Worm (Caenorhabditis elegans) whole organism, young adult: ENCODE results near the gene lido-8.
A peak's percentile ranks its signal among the peaks of the same experiment; 100 is the strongest.

ENCODE experiments used
- B0019.2 ChIP-seq: fragments of 200-800 bp; sonication (Bioruptor generic); conservative IDR thresholded peaks from 2 replicates; pipeline ENCODE4 v1.3.6; 2022; ENCODE audit warnings: missing genetic modification reagents, missing genetic modification characterization, missing compliant biosample characterization
- B0035.1 ChIP-seq: sonication (generic microtip); optimal IDR thresholded peaks from 2 replicates; lab custom pipeline; 2016; ENCODE audit warnings: missing genetic modification characterization, mild to moderate bottlenecking, missing compliant biosample characterization, missing genotype, missing genetic modification reagents
- B0336.3 ChIP-seq: fragments of 200-800 bp; sonication (Bioruptor generic); IDR thresholded peaks from 2 replicates; pipeline ENCODE4 v1.3.6; 2022; ENCODE audit warnings: missing genetic modification characterization, missing compliant biosample characterization
- C06A6.2 ChIP-seq: fragments of 200-800 bp; sonication (Bioruptor generic); conservative IDR thresholded peaks from 2 replicates; pipeline ENCODE4 v1.3.6; 2022; ENCODE audit warnings: missing genetic modification characterization, missing compliant biosample characterization
- C17E4.6 ChIP-seq: fragments of 200-800 bp; sonication (Bioruptor generic); IDR thresholded peaks from 2 replicates; pipeline ENCODE4 v1.3.6; 2022; ENCODE audit warnings: missing genetic modification reagents, missing genetic modification characterization, missing compliant biosample characterization
- F10E7.11 ChIP-seq: sonication (generic microtip); optimal IDR thresholded peaks from 2 replicates; lab custom pipeline; 2017; ENCODE audit warnings: mild to moderate bottlenecking, missing genetic modification characterization, moderate library complexity, missing compliant biosample characterization
- F23B12.7 ChIP-seq: sonication (generic microtip); optimal IDR thresholded peaks from 2 replicates; lab custom pipeline; 2017; ENCODE audit warnings: missing genetic modification characterization, mild to moderate bottlenecking, missing compliant biosample characterization, antibody characterized with exemption, moderate library complexity; ENCODE audit not compliant: insufficient read depth
- F33H1.4 ChIP-seq: fragments of 200-800 bp; sonication (Bioruptor generic); IDR thresholded peaks from 2 replicates; pipeline ENCODE4 v1.3.6; 2022; ENCODE audit warnings: missing genetic modification reagents, missing genetic modification characterization, missing compliant biosample characterization
- F37B4.10 ChIP-seq: fragments of 200-800 bp; sonication (Bioruptor generic); IDR thresholded peaks from 2 replicates; pipeline ENCODE4 v1.3.6; 2022; ENCODE audit warnings: missing genetic modification characterization, missing compliant biosample characterization
- F39B2.1 ChIP-seq: fragments of 200-800 bp; sonication (Bioruptor generic); IDR thresholded peaks from 2 replicates; pipeline ENCODE4 v1.3.6; 2022; ENCODE audit warnings: missing genetic modification reagents, missing genetic modification characterization, missing compliant biosample characterization
- F49E8.2 ChIP-seq: sonication (generic microtip); optimal IDR thresholded peaks from 3 replicates; lab custom pipeline; 2017; ENCODE audit warnings: missing genetic modification characterization, mild to moderate bottlenecking, missing compliant biosample characterization, antibody characterized with exemption, moderate library complexity; ENCODE audit not compliant: insufficient read depth
- F52B5.7 ChIP-seq: sonication (generic microtip); optimal IDR thresholded peaks from 2 replicates; lab custom pipeline; 2016; ENCODE audit warnings: mild to moderate bottlenecking, missing genetic modification characterization, missing compliant biosample characterization
- F57C9.4 ChIP-seq: sonication (generic microtip); optimal IDR thresholded peaks from 2 replicates; lab custom pipeline; 2017; ENCODE audit warnings: mild to moderate bottlenecking, missing genetic modification characterization, missing compliant biosample characterization
- K12H6.12 ChIP-seq: fragments of 200-800 bp; sonication (Bioruptor generic); optimal IDR thresholded peaks from 2 replicates; lab custom pipeline; 2018; ENCODE audit warnings: mild to moderate bottlenecking, missing genetic modification characterization, missing compliant biosample characterization
- Y67H2A.10 ChIP-seq: fragments of 200-800 bp; sonication (Bioruptor generic); conservative IDR thresholded peaks from 2 replicates; pipeline ENCODE4 v1.3.6; 2022; ENCODE audit warnings: missing genetic modification reagents, missing genetic modification characterization, missing compliant biosample characterization
- akir-1 ChIP-seq: fragments of 200-800 bp; sonication (Bioruptor generic); optimal IDR thresholded peaks from 2 replicates; lab custom pipeline; 2018; ENCODE audit warnings: mild to moderate bottlenecking, missing genetic modification characterization, moderate library complexity, missing compliant biosample characterization
- aptf-2 ChIP-seq: fragments of 200-800 bp; sonication (Bioruptor generic); conservative IDR thresholded peaks from 2 replicates; pipeline ENCODE4 v1.3.6; 2022; ENCODE audit warnings: missing genetic modification reagents, missing genetic modification characterization, missing compliant biosample characterization
- cebp-2 ChIP-seq: fragments of 200-800 bp; sonication (Bioruptor generic); IDR thresholded peaks from 2 replicates; pipeline ENCODE4 v1.3.6; 2022; ENCODE audit warnings: missing genetic modification characterization, missing compliant biosample characterization
- ceh-40 ChIP-seq: fragments of 200-800 bp; sonication (Bioruptor generic); IDR thresholded peaks from 2 replicates; pipeline ENCODE4 v1.3.6; 2022; ENCODE audit warnings: missing genetic modification characterization, missing compliant biosample characterization
- ceh-79 ChIP-seq: sonication (generic microtip); optimal IDR thresholded peaks from 2 replicates; lab custom pipeline; 2017; ENCODE audit warnings: mild to moderate bottlenecking, missing genetic modification characterization, missing compliant biosample characterization
- die-1 ChIP-seq: sonication (generic microtip); optimal IDR thresholded peaks from 2 replicates; lab custom pipeline; 2016; ENCODE audit warnings: missing genotype, mild to moderate bottlenecking, missing genetic modification characterization, missing compliant biosample characterization
- dpl-1 ChIP-seq: fragments of 150-350 bp; optimal IDR thresholded peaks from 2 replicates; lab custom pipeline; 2014; ENCODE audit warnings: missing biosample characterization, missing genetic modification reagents, missing genetic modification characterization
- efl-1 ChIP-seq: fragments of 150-350 bp; optimal IDR thresholded peaks from 2 replicates; lab custom pipeline; 2014; ENCODE audit warnings: missing biosample characterization, missing genetic modification reagents, missing genetic modification characterization
- fkh-3 ChIP-seq: sonication (generic microtip); optimal IDR thresholded peaks from 2 replicates; lab custom pipeline; 2016; ENCODE audit warnings: mild to moderate bottlenecking, missing genetic modification characterization, missing compliant biosample characterization
- him-1 ChIP-seq: sonication (generic microtip); optimal IDR thresholded peaks from 2 replicates; lab custom pipeline; 2016; ENCODE audit warnings: missing genotype, missing genetic modification reagents, missing genetic modification characterization, missing compliant biosample characterization
- hlh-26 ChIP-seq: fragments of 200-800 bp; sonication (Bioruptor generic); conservative IDR thresholded peaks from 2 replicates; pipeline ENCODE4 v1.3.6; 2022; ENCODE audit warnings: missing genetic modification reagents, missing genetic modification characterization, missing compliant biosample characterization
- hrde-1 ChIP-seq: sonication (generic microtip); optimal IDR thresholded peaks from 2 replicates; lab custom pipeline; 2016; ENCODE audit warnings: missing genetic modification characterization, mild to moderate bottlenecking, missing compliant biosample characterization, moderate library complexity, missing genotype, missing genetic modification reagents, borderline replicate concordance
- hsf-1 ChIP-seq: fragments of 200-800 bp; sonication (Bioruptor generic); IDR thresholded peaks from 2 replicates; pipeline ENCODE4 v1.3.6; 2022; ENCODE audit warnings: missing genetic modification reagents, missing genetic modification characterization, missing compliant biosample characterization
- lin-40 ChIP-seq: sonication (generic microtip); optimal IDR thresholded peaks from 2 replicates; lab custom pipeline; 2016; ENCODE audit warnings: missing genetic modification characterization, mild to moderate bottlenecking, missing compliant biosample characterization, missing genotype, missing genetic modification reagents
- lin-54 ChIP-seq: fragments of 200-800 bp; sonication (Bioruptor generic); optimal IDR thresholded peaks from 2 replicates; lab custom pipeline; 2018; ENCODE audit warnings: mild to moderate bottlenecking, missing genetic modification characterization, missing compliant biosample characterization
- lsl-1 ChIP-seq: fragments of 200-800 bp; sonication (Bioruptor generic); optimal IDR thresholded peaks from 2 replicates; lab custom pipeline; 2018; ENCODE audit warnings: mild to moderate bottlenecking, missing genetic modification characterization, moderate library complexity, missing compliant biosample characterization
- lsy-27 ChIP-seq: sonication (generic microtip); optimal IDR thresholded peaks from 2 replicates; lab custom pipeline; 2017; ENCODE audit warnings: missing genetic modification characterization, mild to moderate bottlenecking, missing compliant biosample characterization, antibody characterized with exemption, missing genotype, borderline replicate concordance; ENCODE audit not compliant: insufficient read depth
- mcd-1 ChIP-seq: fragments of 200-800 bp; sonication (Bioruptor generic); IDR thresholded peaks from 2 replicates; pipeline ENCODE4 v1.3.6; 2022; ENCODE audit warnings: missing genetic modification reagents, missing genetic modification characterization, missing compliant biosample characterization
- mel-28 ChIP-seq: sonication (generic microtip); optimal IDR thresholded peaks from 2 replicates; lab custom pipeline; 2016; ENCODE audit warnings: borderline replicate concordance, mild to moderate bottlenecking, missing genetic modification characterization, missing compliant biosample characterization
- mes-4 ChIP-seq: sonication (generic microtip); optimal IDR thresholded peaks from 2 replicates; lab custom pipeline; 2016; ENCODE audit warnings: missing genotype, missing genetic modification characterization, missing compliant biosample characterization
- nfya-2 ChIP-seq: fragments of 200-800 bp; sonication (Bioruptor generic); IDR thresholded peaks from 2 replicates; pipeline ENCODE4 v1.3.6; 2022; ENCODE audit warnings: missing genetic modification reagents, missing genetic modification characterization, missing compliant biosample characterization
- nfyb-1 ChIP-seq: fragments of 200-800 bp; sonication (Bioruptor generic); IDR thresholded peaks from 2 replicates; pipeline ENCODE4 v1.3.6; 2022; ENCODE audit warnings: missing genetic modification reagents, missing genetic modification characterization, missing compliant biosample characterization
- nhr-179 ChIP-seq: sonication (generic microtip); optimal IDR thresholded peaks from 2 replicates; lab custom pipeline; 2016; ENCODE audit warnings: mild to moderate bottlenecking, missing genetic modification characterization, missing compliant biosample characterization
- rec-8 ChIP-seq, 2 experiments: sonication (generic microtip); optimal IDR thresholded peaks; 2 replicates each; lab custom pipeline; 2016; ENCODE audit warnings: mild to moderate bottlenecking in 2 of 2, missing genetic modification characterization in 2 of 2, missing genetic modification reagents in 2 of 2, missing genotype in 2 of 2, missing biosample characterization in 1 of 2, missing compliant biosample characterization in 1 of 2, moderate library complexity in 1 of 2
- sea-2 ChIP-seq: fragments of 200-800 bp; sonication (Bioruptor generic); IDR thresholded peaks from 2 replicates; pipeline ENCODE4 v1.3.6; 2022; ENCODE audit warnings: missing genetic modification characterization, missing compliant biosample characterization
- snpc-1.3 ChIP-seq: sonication (generic microtip); optimal IDR thresholded peaks from 2 replicates; lab custom pipeline; 2017; ENCODE audit warnings: missing genetic modification characterization, mild to moderate bottlenecking, missing compliant biosample characterization, antibody characterized with exemption, moderate library complexity, missing genotype, missing genetic modification reagents; ENCODE audit not compliant: insufficient read depth
- snpc-4 ChIP-seq, 5 experiments: fragments of 150-350 bp in 1 of 5; sonication (generic microtip) in 4 of 5; optimal IDR thresholded peaks; 2 replicates each; lab custom pipeline; 2014 to 2018; ENCODE audit warnings: missing genetic modification characterization in 5 of 5, missing biosample characterization in 3 of 5, antibody characterized with exemption in 2 of 5, mild to moderate bottlenecking in 2 of 5, missing compliant biosample characterization in 2 of 5, missing genotype in 2 of 5, moderate library complexity in 2 of 5, missing genetic modification reagents in 1 of 5
- somi-1 ChIP-seq: fragments of 200-800 bp; sonication (Bioruptor generic); optimal IDR thresholded peaks from 2 replicates; lab custom pipeline; 2018; ENCODE audit warnings: mild to moderate bottlenecking, missing genetic modification characterization, missing compliant biosample characterization
- ztf-18 ChIP-seq: sonication (generic microtip); optimal IDR thresholded peaks from 2 replicates; lab custom pipeline; 2016; ENCODE audit warnings: missing genotype, mild to moderate bottlenecking, missing genetic modification characterization, missing compliant biosample characterization
- ztf-22 ChIP-seq: fragments of 200-800 bp; sonication (Bioruptor generic); optimal IDR thresholded peaks from 2 replicates; lab custom pipeline; 2018; ENCODE audit warnings: mild to moderate bottlenecking, missing genetic modification characterization, moderate library complexity, missing compliant biosample characterization
- ztf-26 ChIP-seq: sonication (generic microtip); optimal IDR thresholded peaks from 2 replicates; lab custom pipeline; 2017; ENCODE audit warnings: missing genetic modification characterization, missing compliant biosample characterization
- ztf-28 ChIP-seq: fragments of 200-800 bp; sonication (Bioruptor generic); IDR thresholded peaks from 2 replicates; pipeline ENCODE4 v1.3.6; 2022; ENCODE audit warnings: missing genetic modification reagents, missing genetic modification characterization, missing compliant biosample characterization

The lido-8 gene

DNA sequence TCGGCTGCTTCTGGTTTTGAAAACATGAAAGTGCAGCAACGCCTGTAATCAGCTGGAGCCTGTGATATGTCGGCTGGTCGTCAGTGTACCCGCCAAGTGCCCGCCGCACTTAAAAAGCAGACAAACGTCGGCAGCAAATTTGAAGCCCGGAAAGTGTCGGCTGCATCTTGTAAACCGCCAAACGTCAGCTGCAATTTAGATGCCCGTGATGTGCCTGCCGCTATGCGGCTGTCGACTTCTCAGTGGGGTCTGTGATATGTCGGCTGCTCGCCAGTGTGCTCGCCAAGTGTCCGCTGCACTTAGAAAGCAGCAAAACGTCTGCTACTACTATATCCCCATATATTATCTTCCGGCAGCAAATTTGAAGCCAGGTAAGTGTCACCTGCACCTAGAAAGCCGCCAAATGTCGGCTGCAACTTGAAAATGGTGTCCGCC, 9.7 kb upstream of the lido-8 start (continued):
- no peak for TF ChIP-seq F33H1.4 (GFP tag; lab: Robert Waterston, UW)
- TF ChIP-seq ztf-18 (tag; lab: Kevin White, UChicago): no peak
- TF ChIP-seq somi-1 (GFP tag; lab: Kevin White, UChicago): peak; percentile 33
- no peak for TF ChIP-seq ztf-22 (GFP tag; lab: Kevin White, UChicago)
- no peak for TF ChIP-seq die-1 (tag; lab: Kevin White, UChicago)
- no peak for TF ChIP-seq ceh-40 (GFP tag; lab: Robert Waterston, UW)
- no peak for TF ChIP-seq lsl-1 (GFP tag; lab: Kevin White, UChicago)
- TF ChIP-seq hrde-1 (tag; lab: Kevin White, UChicago): no peak
- no peak for TF ChIP-seq nfya-2 (GFP tag; lab: Robert Waterston, UW)
- no peak for TF ChIP-seq fkh-3 (tag; lab: Kevin White, UChicago)
- TF ChIP-seq B0336.3 (GFP tag; lab: Robert Waterston, UW): no peak; the same call in 1 of the 2 replicates
- TF ChIP-seq ceh-79 (tag; lab: Kevin White, UChicago): no peak
- TF ChIP-seq C06A6.2 (GFP tag; lab: Robert Waterston, UW): no peak
- no peak for TF ChIP-seq mel-28 (tag; lab: Kevin White, UChicago)
- no peak for TF ChIP-seq him-1 (tag; lab: Kevin White, UChicago)
- peak; percentile 21; the same call in 1 of the 2 replicates for TF ChIP-seq sea-2 (GFP tag; lab: Robert Waterston, UW)
- no peak for TF ChIP-seq dpl-1 (GFP tag; lab: Kevin White, UChicago)
- TF ChIP-seq C17E4.6 (GFP tag; lab: Robert Waterston, UW): no peak
- TF ChIP-seq efl-1 (GFP tag; lab: Kevin White, UChicago): no peak
- TF ChIP-seq mes-4 (tag; lab: Kevin White, UChicago): no peak
- no peak for TF ChIP-seq lin-40 (tag; lab: Kevin White, UChicago)
- no peak for TF ChIP-seq B0035.1 (tag; lab: Kevin White, UChicago)
- no peak for TF ChIP-seq Y67H2A.10 (GFP tag; lab: Robert Waterston, UW)
- no peak for TF ChIP-seq rec-8 (tag; optimal IDR thresholded peaks at IDR 0.05; lab: Kevin White, UChicago)
- no peak for TF ChIP-seq snpc-1.3 (tag; lab: Kevin White, UChicago)
- TF ChIP-seq hlh-26 (GFP tag; lab: Robert Waterston, UW): no peak
- TF ChIP-seq ztf-26 (tag; lab: Kevin White, UChicago): no peak
- TF ChIP-seq mcd-1 (GFP tag; lab: Robert Waterston, UW): peak; percentile 30; the same call in 1 of the 2 replicates
- no peak for TF ChIP-seq F49E8.2 (tag; lab: Kevin White, UChicago)
- no peak for TF ChIP-seq F57C9.4 (tag; lab: Kevin White, UChicago)
- TF ChIP-seq akir-1 (GFP tag; lab: Kevin White, UChicago): no peak
- TF ChIP-seq F23B12.7 (tag; lab: Kevin White, UChicago): no peak
- TF ChIP-seq cebp-2 (GFP tag; lab: Robert Waterston, UW): 0 out of 2 replicates have a peak, but pooled peaks have one; percentile 40
- TF ChIP-seq K12H6.12 (tag; lab: Kevin White, UChicago): peak; percentile 36
- no peak for TF ChIP-seq lsy-27
- TF ChIP-seq F52B5.7 (tag; lab: Kevin White, UChicago): peak; percentile 57
- no peak for TF ChIP-seq hsf-1 (GFP tag; lab: Robert Waterston, UW)
- no peak for TF ChIP-seq nfyb-1
- 0 out of 2 replicates have a peak, but pooled peaks have one; percentile 30 for TF ChIP-seq ztf-28 (GFP tag; lab: Robert Waterston, UW)
- no peak for TF ChIP-seq B0019.2 (GFP tag; lab: Robert Waterston, UW)
- TF ChIP-seq F37B4.10: no peak
- no peak for TF ChIP-seq nhr-179 (tag; lab: Kevin White, UChicago)
- TF ChIP-seq aptf-2 (GFP tag; lab: Robert Waterston, UW): no peak
- peak; percentile 5 for TF ChIP-seq lin-54
- TF ChIP-seq snpc-4 (GFP tag; optimal IDR thresholded peaks at IDR 0.05; lab: Kevin White, UChicago): no peak
- TF ChIP-seq snpc-4 (tag; optimal IDR thresholded peaks at IDR 0.05; lab: Kevin White, UChicago): peak; percentile 7 to 82 (median 44)
- no peak for TF ChIP-seq F10E7.11 (tag; lab: Kevin White, UChicago)
- TF ChIP-seq F39B2.1 (GFP tag; lab: Robert Waterston, UW): peak; percentile 37; the same call in 1 of the 2 replicates
